Worm (Caenorhabditis elegans): ENCODE results near the gene nhr-242.

Gene nhr-242

DNA sequence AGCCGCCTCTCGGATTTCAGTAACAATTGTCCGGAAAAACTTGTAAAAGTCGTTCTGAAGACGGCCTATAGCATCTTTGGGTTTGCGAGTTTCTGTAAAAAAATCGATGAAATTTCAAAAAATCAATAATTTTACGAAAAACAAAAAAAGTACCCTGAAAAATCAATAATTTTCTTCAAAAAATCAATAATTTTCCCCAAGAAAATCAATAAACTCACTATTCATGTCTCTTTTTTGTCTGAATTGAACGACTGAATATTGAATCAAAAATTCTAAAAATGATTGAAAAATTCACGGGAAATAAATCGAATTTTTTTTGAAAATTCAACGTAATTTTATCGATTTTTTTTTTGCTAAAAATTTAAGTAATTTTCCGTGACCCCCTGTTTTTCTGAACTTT lies 30.0 kb downstream of the nhr-242 start, which contains the start of gene Y69A2AR.23:
Y69A2AR.23 (minus strand) TSS at position 267 of the 400 bp plus-strand sequence.
- TF ChIP-seq ctbp-1 (GFP tag; IDR thresholded peaks at IDR 0.05): no peak
- TF ChIP-seq cey-2 (tag; optimal IDR thresholded peaks at IDR 0.05; ENCODE audit: borderline replicate concordance, insufficient read depth): no peak
- TF ChIP-seq rbr-2 (tag; optimal IDR thresholded peaks at IDR 0.05): no peak
- no peak for TF ChIP-seq nhr-28 (tag; optimal IDR thresholded peaks at IDR 0.05)
- TF ChIP-seq ceh-28 (tag; optimal IDR thresholded peaks at IDR 0.05): peak; percentile 87
- TF ChIP-seq unc-130 (GFP tag; optimal IDR thresholded peaks at IDR 0.05): no peak
- no peak for TF ChIP-seq tag-97 (GFP tag; IDR thresholded peaks at IDR 0.05)
- no peak for TF ChIP-seq spr-1 (tag; optimal IDR thresholded peaks at IDR 0.05)

DNA sequence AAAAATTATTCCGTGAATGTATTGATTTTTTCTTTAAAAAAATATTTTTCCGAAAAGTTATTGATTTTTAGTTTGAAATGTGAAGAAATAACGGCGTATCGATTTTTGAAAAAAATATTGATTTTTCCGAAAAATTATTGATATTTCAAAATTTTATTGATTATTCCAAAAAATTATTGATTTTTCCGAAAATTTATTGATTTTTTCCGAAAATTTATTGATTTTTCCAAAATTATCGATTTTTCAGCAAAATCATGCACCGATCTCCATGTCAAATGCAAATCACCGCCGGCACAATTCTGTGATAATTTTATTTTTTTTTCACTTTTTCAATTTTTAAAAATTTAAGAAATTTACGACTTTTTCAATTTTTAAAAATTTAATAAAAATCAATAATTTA lies 31.8 kb downstream of the nhr-242 start:
- TF ChIP-seq dmd-9 (GFP tag; IDR thresholded peaks at IDR 0.05): no peak
- TF ChIP-seq spr-1 (tag; optimal IDR thresholded peaks at IDR 0.05): no peak
- TF ChIP-seq ceh-28 (tag; optimal IDR thresholded peaks at IDR 0.05): peak; percentile 81
- TF ChIP-seq nhr-11 (tag; optimal IDR thresholded peaks at IDR 0.05): no peak

DNA sequence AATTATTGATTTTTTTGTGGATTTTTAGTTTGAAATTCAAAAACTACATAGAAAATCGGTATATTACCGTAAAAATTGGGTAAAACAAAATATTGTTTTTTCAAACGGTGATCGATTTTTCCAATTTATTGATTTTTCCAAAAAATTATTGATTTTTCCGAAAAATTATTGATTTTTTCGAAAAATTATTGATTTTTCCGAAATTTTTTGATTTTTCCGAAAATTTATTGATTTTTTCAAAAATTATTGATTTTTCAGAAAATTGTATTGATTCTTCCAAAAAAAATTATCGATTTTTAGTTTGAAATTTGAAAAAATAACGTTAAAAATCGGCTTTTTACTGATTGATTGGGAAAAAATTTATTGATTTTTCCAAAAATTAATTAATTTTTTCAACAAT lies 32.6 kb downstream of the nhr-242 start:
- no peak for TF ChIP-seq nhr-10 (tag; optimal IDR thresholded peaks at IDR 0.05)
- no peak for TF ChIP-seq dve-1 (tag; optimal IDR thresholded peaks at IDR 0.05; ENCODE audit: insufficient read depth)
- TF ChIP-seq unc-62 (GFP tag; optimal IDR thresholded peaks at IDR 0.05 in 1 of 2): peak in 1 of 2 experiments; percentile 32
- no peak for TF ChIP-seq unc-62 (tag; optimal IDR thresholded peaks at IDR 0.05)
- TF ChIP-seq mep-1 (tag; optimal IDR thresholded peaks at IDR 0.05): no peak
- no peak for TF ChIP-seq nhr-76 (tag; optimal IDR thresholded peaks at IDR 0.05)
- TF ChIP-seq F44E2.7 (GFP tag; IDR thresholded peaks at IDR 0.05): no peak
- no peak for TF ChIP-seq cey-2 (tag; optimal IDR thresholded peaks at IDR 0.05; ENCODE audit: borderline replicate concordance, insufficient read depth)
- no peak for TF ChIP-seq lir-3 (tag; optimal IDR thresholded peaks at IDR 0.05)
- no peak for TF ChIP-seq F26F4.8 (GFP tag; conservative IDR thresholded peaks at IDR 0.05)
- TF ChIP-seq jun-1 (tag; optimal IDR thresholded peaks at IDR 0.05): no peak
- no peak for TF ChIP-seq mes-2 (tag; optimal IDR thresholded peaks at IDR 0.05; ENCODE audit: poor library complexity, severe bottlenecking)
- TF ChIP-seq daf-12 (tag; optimal IDR thresholded peaks at IDR 0.05): no peak
- TF ChIP-seq arid-1 (GFP tag; conservative IDR thresholded peaks at IDR 0.05): no peak
- TF ChIP-seq ceh-28 (tag; optimal IDR thresholded peaks at IDR 0.05): peak; percentile 85
- TF ChIP-seq fos-1 (tag; optimal IDR thresholded peaks at IDR 0.05): no peak
- TF ChIP-seq ceh-44 (GFP tag; IDR thresholded peaks at IDR 0.05): no peak
- no peak for TF ChIP-seq attf-4 (tag; optimal IDR thresholded peaks at IDR 0.05)
- TF ChIP-seq spr-1 (tag; optimal IDR thresholded peaks at IDR 0.05): no peak
- no peak for TF ChIP-seq tra-1 (GFP tag; IDR thresholded peaks at IDR 0.05)
- TF ChIP-seq aly-2 (tag; optimal IDR thresholded peaks at IDR 0.05): no peak
- no peak for TF ChIP-seq unc-130 (GFP tag; optimal IDR thresholded peaks at IDR 0.05)
- no peak for TF ChIP-seq ama-1 (optimal IDR thresholded peaks at IDR 0.05)
- TF ChIP-seq ceh-20 (GFP tag; IDR thresholded peaks at IDR 0.05): no peak
- peak; percentile 47 for TF ChIP-seq aha-1 (tag)

ce11 chrIV:2542001-2542400 lies 39.4 kb downstream of the nhr-242 start, which contains the start of gene sprr-3:
Gene sprr-3 (plus strand): TSS chrIV:2542301.
- TF ChIP-seq nhr-111 (GFP tag; optimal IDR thresholded peaks at IDR 0.05) (no peak), ama-1 (optimal IDR thresholded peaks at IDR 0.05) (no peak), ceh-44 (GFP tag; IDR thresholded peaks at IDR 0.05) (no peak), tag-97 (GFP tag; IDR thresholded peaks at IDR 0.05) (no peak), madf-9 (GFP tag; conservative IDR thresholded peaks at IDR 0.05) (no peak), rbr-2 (tag; optimal IDR thresholded peaks at IDR 0.05) (no peak)

DNA sequence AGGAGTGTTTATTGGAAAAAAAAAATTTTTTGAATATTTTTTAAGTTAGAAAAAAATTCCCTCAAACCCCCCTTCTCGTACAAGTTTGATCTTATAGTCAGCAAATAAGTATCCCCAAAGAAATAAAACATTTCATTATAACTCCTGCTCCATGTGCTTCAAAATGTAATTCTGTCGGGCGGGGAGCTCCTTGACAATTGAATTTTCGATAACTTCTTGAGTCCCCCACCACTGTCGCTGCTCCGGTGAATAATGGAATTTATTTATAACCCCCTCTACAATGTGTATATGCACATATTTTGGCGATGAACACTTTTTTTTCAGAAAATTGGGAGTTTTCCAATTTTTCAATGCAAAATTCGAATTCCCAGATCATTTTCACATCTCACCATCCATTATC lies 43.6 kb downstream of the nhr-242 start:
- TF ChIP-seq T20F7.1 (GFP tag; optimal IDR thresholded peaks at IDR 0.05): no peak
- peak; percentile 13 for TF ChIP-seq ces-1 (GFP tag; optimal IDR thresholded peaks at IDR 0.05)

Data from whole organism, L4 larva.